Worm (Caenorhabditis elegans) whole organism, mixed stage, embryonic: ENCODE measurements around the gene rpap-3.

Source experiments
- cnd-1 ChIP-seq: fragments of 200-800 bp; sonication (Bioruptor generic); optimal IDR thresholded peaks from 2 replicates; lab custom pipeline; 2018; ENCODE audit warnings: mild to moderate bottlenecking, missing genetic modification characterization, missing compliant biosample characterization
- elt-1 ChIP-seq: sonication (generic microtip); optimal IDR thresholded peaks from 2 replicates; lab custom pipeline; 2017; ENCODE audit warnings: missing genetic modification characterization, mild to moderate bottlenecking, missing compliant biosample characterization, antibody characterized with exemption, moderate library complexity, borderline replicate concordance; ENCODE audit not compliant: insufficient read depth
- lsy-2 ChIP-seq: fragments of 150-350 bp; optimal IDR thresholded peaks from 2 replicates; lab custom pipeline; 2014; ENCODE audit warnings: missing biosample characterization, missing genetic modification characterization
- mab-5 ChIP-seq: fragments of 150-350 bp; optimal IDR thresholded peaks from 2 replicates; lab custom pipeline; 2014; ENCODE audit warnings: missing biosample characterization, missing genetic modification characterization
- mep-1 ChIP-seq: fragments of 150-350 bp; optimal IDR thresholded peaks from 2 replicates; lab custom pipeline; 2017; ENCODE audit warnings: missing biosample characterization, missing genetic modification reagents, missing genetic modification characterization, inconsistent platforms
- nhr-12 ChIP-seq: fragments of 150-350 bp; optimal IDR thresholded peaks from 2 replicates; lab custom pipeline; 2014; ENCODE audit warnings: missing biosample characterization, missing genetic modification characterization
- nhr-237 ChIP-seq: fragments of 150-350 bp; optimal IDR thresholded peaks from 2 replicates; lab custom pipeline; 2014; ENCODE audit warnings: missing biosample characterization, missing genetic modification characterization
- nhr-28 ChIP-seq: fragments of 150-350 bp; optimal IDR thresholded peaks from 2 replicates; lab custom pipeline; 2014; ENCODE audit warnings: missing biosample characterization, missing genetic modification characterization
- pha-4 ChIP-seq: fragments of 150-350 bp; optimal IDR thresholded peaks from 2 replicates; lab custom pipeline; 2018; ENCODE audit warnings: missing biosample characterization, missing genetic modification reagents, missing genetic modification characterization
- snpc-4 ChIP-seq: fragments of 150-350 bp; optimal IDR thresholded peaks from 2 replicates; lab custom pipeline; 2014; ENCODE audit warnings: missing biosample characterization, missing genetic modification characterization
- sptf-1 ChIP-seq: sonication (generic microtip); optimal IDR thresholded peaks from 2 replicates; lab custom pipeline; 2017; ENCODE audit warnings: mild to moderate bottlenecking, missing genetic modification characterization, moderate library complexity, missing compliant biosample characterization
- unc-39 ChIP-seq: fragments of 150-350 bp; optimal IDR thresholded peaks from 2 replicates; lab custom pipeline; 2014; ENCODE audit warnings: missing biosample characterization, missing genetic modification characterization

- no peak for TF ChIP-seq nhr-237 (tag; lab: Kevin White, UChicago)
- no peak for TF ChIP-seq mab-5
- no peak for TF ChIP-seq unc-39 (tag; lab: Kevin White, UChicago)
- TF ChIP-seq nhr-28, result no peak
- TF ChIP-seq elt-1 (tag; lab: Kevin White, UChicago), result no peak
- no peak for TF ChIP-seq nhr-12
- no peak for TF ChIP-seq cnd-1
- no peak for TF ChIP-seq snpc-4 (tag; lab: Kevin White, UChicago)
- TF ChIP-seq mep-1, result no peak
- no peak for TF ChIP-seq sptf-1
- TF ChIP-seq pha-4 (tag; lab: Kevin White, UChicago), result no peak
- TF ChIP-seq lsy-2, result no peak
These were observed 46.8 kb downstream of the rpap-3 start, which contains the start of the genes C50F7.9 and C50F7.3 for ce11 chrIV:7731960-7732359.
